Fruit fly (Drosophila melanogaster) whole organism, wandering third instar larva: ENCODE measurements around the gene CG32369.

Source experiments
- Dif ChIP-seq: fragments of 200-275, 200-300 bp; sonication (Bioruptor generic); optimal IDR thresholded peaks from 2 replicates; lab custom pipeline; 2018; ENCODE audit warnings: missing biosample characterization, missing genetic modification characterization; ENCODE audit not compliant: partially characterized antibody
- Hr78 ChIP-seq: fragments of >200 bp; optimal IDR thresholded peaks from 2 replicates; lab custom pipeline; 2017; ENCODE audit warnings: missing biosample characterization, missing genetic modification characterization
- Myc ChIP-seq: fragments of >200 bp; optimal IDR thresholded peaks from 2 replicates; lab custom pipeline; 2017
- OdsH ChIP-seq: fragments of 200-800 bp; sonication (Bioruptor generic); optimal IDR thresholded peaks from 2 replicates; lab custom pipeline; 2016; ENCODE audit warnings: missing biosample characterization, mild to moderate bottlenecking, missing genetic modification characterization
- Vsx2 ChIP-seq: fragments of 200-300, 225-300 bp; sonication (Bioruptor generic); optimal IDR thresholded peaks from 2 replicates; lab custom pipeline; 2018; ENCODE audit warnings: missing biosample characterization, missing genetic modification characterization; ENCODE audit not compliant: partially characterized antibody
- brk ChIP-seq: fragments of 200-800 bp; sonication (Bioruptor generic); optimal IDR thresholded peaks from 2 replicates; lab custom pipeline; 2016; ENCODE audit warnings: missing biosample characterization, mild to moderate bottlenecking, missing genetic modification characterization
- ey ChIP-seq: fragments of 200-800 bp; sonication (Bioruptor generic); optimal IDR thresholded peaks from 2 replicates; lab custom pipeline; 2016; ENCODE audit warnings: missing biosample characterization, missing genetic modification characterization
- h ChIP-seq: fragments of 200-800 bp; sonication (Bioruptor generic); optimal IDR thresholded peaks from 3 replicates; lab custom pipeline; 2016; ENCODE audit warnings: missing biosample characterization, mild to moderate bottlenecking, missing genetic modification characterization
- psq ChIP-seq: fragments of 200-800 bp; sonication (Bioruptor generic); optimal IDR thresholded peaks from 3 replicates; lab custom pipeline; 2017; ENCODE audit warnings: missing biosample characterization, mild to moderate bottlenecking, missing genetic modification characterization, moderate library complexity
- usp ChIP-seq: fragments of >200 bp; optimal IDR thresholded peaks from 2 replicates; lab custom pipeline; 2017; ENCODE audit warnings: missing biosample characterization, missing genetic modification characterization

DNA sequence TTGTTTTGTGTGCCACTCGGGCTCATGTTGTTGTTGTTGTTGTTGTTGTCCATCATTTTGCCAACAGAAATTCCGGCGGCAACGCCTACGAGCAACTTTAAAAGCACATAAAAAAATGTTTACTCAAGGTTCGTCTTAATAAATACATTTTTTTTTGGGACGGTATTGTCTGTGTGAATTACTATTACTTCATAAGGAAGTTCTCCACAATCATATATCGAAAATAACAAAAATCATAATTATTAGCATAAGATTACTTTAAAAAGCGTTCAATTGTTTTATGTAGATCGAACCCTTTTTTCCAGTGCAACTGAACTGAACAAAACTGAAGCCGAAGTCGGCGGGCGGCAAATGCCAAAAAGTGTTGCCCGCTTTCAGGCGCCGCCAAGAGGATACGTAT, 39.0 kb upstream of the CG32369 start:
- no peak for TF ChIP-seq brk (GFP tag; lab: Kevin White, UChicago)
- TF ChIP-seq h (GFP tag; lab: Kevin White, UChicago): no peak
- TF ChIP-seq psq (GFP tag; lab: Kevin White, UChicago): no peak
- TF ChIP-seq ey (GFP tag; lab: Kevin White, UChicago): no peak
- no peak for TF ChIP-seq Hr78 (GFP tag; lab: Kevin White, UChicago)
- TF ChIP-seq OdsH: no peak
- no peak for TF ChIP-seq Vsx2
- TF ChIP-seq usp: no peak
- no peak for TF ChIP-seq Myc
- no peak for TF ChIP-seq Dif (GFP tag; lab: Kevin White, UChicago)
